Worm (Caenorhabditis elegans) whole organism, L1 larva: ENCODE data around the gene pyp-1.
"Not testable (repeated sequence)": the region's sequence is repeated elsewhere in the genome, so short reads cannot be mapped to it uniquely, and the experiment has no call there.

Experiments used
- C04F5.9 ChIP-seq: sonication (generic microtip); optimal IDR thresholded peaks from 2 replicates; lab custom pipeline; 2016; ENCODE audit warnings: missing genetic modification characterization, missing compliant biosample characterization
- F16B12.6 ChIP-seq: fragments of 150-350 bp; optimal IDR thresholded peaks from 2 replicates; lab custom pipeline; 2014; ENCODE audit warnings: missing biosample characterization, missing genetic modification characterization
- aly-2 ChIP-seq: fragments of 150-350 bp; optimal IDR thresholded peaks from 2 replicates; lab custom pipeline; 2014; ENCODE audit warnings: missing biosample characterization, missing genetic modification characterization
- ceh-8 ChIP-seq: fragments of 200-800 bp; sonication (Bioruptor generic); optimal IDR thresholded peaks from 2 replicates; lab custom pipeline; 2018; ENCODE audit warnings: mild to moderate bottlenecking, missing genetic modification characterization, moderate library complexity, missing compliant biosample characterization
- ces-1 ChIP-seq: fragments of 150-350 bp; optimal IDR thresholded peaks from 2 replicates; lab custom pipeline; 2014; ENCODE audit warnings: missing biosample characterization, missing genetic modification reagents, missing genetic modification characterization
- efl-3 ChIP-seq: fragments of 200-800 bp; sonication (Bioruptor generic); optimal IDR thresholded peaks from 2 replicates; lab custom pipeline; 2018; ENCODE audit warnings: mild to moderate bottlenecking, missing genetic modification characterization, missing compliant biosample characterization
- egl-27 ChIP-seq, 2 experiments: fragments of 150-350 bp in 1 of 2; sonication (generic microtip); optimal IDR thresholded peaks; 3 replicates each; lab custom pipeline; 2017 to 2018; ENCODE audit warnings: missing biosample characterization in 2 of 2, missing genetic modification characterization in 2 of 2, missing genetic modification reagents in 2 of 2
- elt-2 ChIP-seq: sonication (generic microtip); optimal IDR thresholded peaks from 2 replicates; lab custom pipeline; 2016; ENCODE audit warnings: missing genetic modification characterization, mild to moderate bottlenecking, inconsistent platforms, missing compliant biosample characterization, missing genetic modification reagents
- fkh-4 ChIP-seq: sonication (generic microtip); optimal IDR thresholded peaks from 2 replicates; lab custom pipeline; 2016; ENCODE audit warnings: missing compliant biosample characterization, missing genetic modification characterization, borderline replicate concordance
- fkh-8 ChIP-seq: sonication (generic microtip); optimal IDR thresholded peaks from 2 replicates; lab custom pipeline; 2016; ENCODE audit warnings: mild to moderate bottlenecking, missing genetic modification characterization, missing compliant biosample characterization
- fos-1 ChIP-seq: fragments of 150-350 bp; optimal IDR thresholded peaks from 2 replicates; lab custom pipeline; 2014; ENCODE audit warnings: missing biosample characterization, missing genetic modification characterization
- hlh-4 ChIP-seq: sonication (generic microtip); optimal IDR thresholded peaks from 2 replicates; lab custom pipeline; 2016; ENCODE audit warnings: mild to moderate bottlenecking, missing genetic modification characterization, missing compliant biosample characterization
- hpl-2 ChIP-seq: fragments of 150-350 bp; optimal IDR thresholded peaks from 2 replicates; lab custom pipeline; 2014; ENCODE audit warnings: missing biosample characterization, missing genetic modification reagents, missing genetic modification characterization
- irx-1 ChIP-seq: sonication (generic microtip); optimal IDR thresholded peaks from 2 replicates; lab custom pipeline; 2016; ENCODE audit warnings: missing genetic modification characterization, missing compliant biosample characterization
- isw-1 ChIP-seq: fragments of 200-800 bp; sonication (Bioruptor generic); IDR thresholded peaks from 2 replicates; pipeline ENCODE4 v1.3.6; 2022; ENCODE audit warnings: missing genetic modification characterization, missing compliant biosample characterization
- lir-3 ChIP-seq: sonication (generic microtip); optimal IDR thresholded peaks from 2 replicates; lab custom pipeline; 2016; ENCODE audit warnings: mild to moderate bottlenecking, missing genetic modification characterization, moderate library complexity, missing compliant biosample characterization; ENCODE audit not compliant: poor library complexity
- mep-1 ChIP-seq: fragments of 150-350 bp; optimal IDR thresholded peaks from 2 replicates; lab custom pipeline; 2014; ENCODE audit warnings: missing biosample characterization, missing genetic modification characterization
- nhr-20 ChIP-seq: sonication (generic microtip); optimal IDR thresholded peaks from 2 replicates; lab custom pipeline; 2016; ENCODE audit warnings: mild to moderate bottlenecking, missing genetic modification characterization, missing compliant biosample characterization
- nhr-237 ChIP-seq: fragments of 150-350 bp; optimal IDR thresholded peaks from 2 replicates; lab custom pipeline; 2014; ENCODE audit warnings: missing biosample characterization, missing genetic modification characterization
- nhr-28 ChIP-seq: fragments of 150-350 bp; optimal IDR thresholded peaks from 2 replicates; lab custom pipeline; 2014; ENCODE audit warnings: missing biosample characterization, missing genetic modification characterization
- nhr-47 ChIP-seq: sonication (generic microtip); optimal IDR thresholded peaks from 2 replicates; lab custom pipeline; 2016; ENCODE audit warnings: mild to moderate bottlenecking, missing genetic modification characterization, moderate library complexity, missing compliant biosample characterization
- nhr-77 ChIP-seq: fragments of 150-350 bp; optimal IDR thresholded peaks from 2 replicates; lab custom pipeline; 2014; ENCODE audit warnings: missing biosample characterization, missing genetic modification characterization
- nhr-84 ChIP-seq: sonication (generic microtip); optimal IDR thresholded peaks from 2 replicates; lab custom pipeline; 2017; ENCODE audit warnings: missing biosample characterization, missing genetic modification characterization
- nhr-85 ChIP-seq: sonication (generic microtip); peaks from one replicate; lab custom pipeline; 2016; ENCODE audit warnings: missing genetic modification characterization, inconsistent platforms, missing compliant biosample characterization
- pag-3 ChIP-seq: sonication (generic microtip); optimal IDR thresholded peaks from 2 replicates; lab custom pipeline; 2017; ENCODE audit warnings: missing genetic modification characterization, mild to moderate bottlenecking, missing compliant biosample characterization, antibody characterized with exemption, borderline replicate concordance; ENCODE audit not compliant: insufficient read depth
- pax-3 ChIP-seq: fragments of 200-800 bp; sonication (Bioruptor generic); optimal IDR thresholded peaks from 2 replicates; lab custom pipeline; 2018; ENCODE audit warnings: mild to moderate bottlenecking, missing genetic modification characterization, moderate library complexity, missing compliant biosample characterization
- rnt-1 ChIP-seq: sonication (generic microtip); optimal IDR thresholded peaks from 2 replicates; lab custom pipeline; 2016; ENCODE audit warnings: mild to moderate bottlenecking, missing genetic modification characterization, moderate library complexity, missing compliant biosample characterization
- skn-1 ChIP-seq: fragments of 150-350 bp; optimal IDR thresholded peaks from 2 replicates; lab custom pipeline; 2014; ENCODE audit warnings: missing biosample characterization, missing genetic modification characterization
- sox-4 ChIP-seq: sonication (generic microtip); optimal IDR thresholded peaks from 2 replicates; lab custom pipeline; 2016; ENCODE audit warnings: missing genetic modification characterization, missing compliant biosample characterization
- sup-37 ChIP-seq: fragments of 200-800 bp; sonication (Bioruptor generic); optimal IDR thresholded peaks from 2 replicates; lab custom pipeline; 2018; ENCODE audit warnings: mild to moderate bottlenecking, missing genetic modification characterization, missing compliant biosample characterization
- unc-86 ChIP-seq: sonication (generic microtip); optimal IDR thresholded peaks from 2 replicates; lab custom pipeline; 2016; ENCODE audit warnings: missing genetic modification characterization, missing compliant biosample characterization
- xbp-1 ChIP-seq: sonication (generic microtip); optimal IDR thresholded peaks from 2 replicates; lab custom pipeline; 2016; ENCODE audit warnings: missing genetic modification characterization, missing compliant biosample characterization
- zag-1 ChIP-seq: fragments of 150-350 bp; optimal IDR thresholded peaks from 2 replicates; lab custom pipeline; 2014; ENCODE audit warnings: missing biosample characterization, missing genetic modification characterization
- zip-4 ChIP-seq: fragments of 200-800 bp; sonication (Bioruptor generic); optimal IDR thresholded peaks from 2 replicates; lab custom pipeline; 2018; ENCODE audit warnings: mild to moderate bottlenecking, missing genetic modification characterization, moderate library complexity, missing compliant biosample characterization
- ztf-4 ChIP-seq: fragments of 150-350 bp; optimal IDR thresholded peaks from 2 replicates; lab custom pipeline; 2014; ENCODE audit warnings: missing biosample characterization, missing genetic modification characterization

The pyp-1 gene

ce11 chrIV:10036966-10037365 is 38.2 kb upstream of the pyp-1 start, which contains the start of gene F44D12.10:
F44D12.10 (minus strand) TSS chrIV:10037066.
- TF ChIP-seq elt-2 (tag; lab: Kevin White, UChicago) (no peak), F16B12.6 (tag; lab: Kevin White, UChicago) (no peak), fkh-8 (tag; lab: Kevin White, UChicago) (no peak), pag-3 (no peak), nhr-20 (tag; lab: Kevin White, UChicago) (no peak), nhr-84 (no peak), sup-37 (GFP tag; lab: Kevin White, UChicago) (no peak), zip-4 (GFP tag; lab: Kevin White, UChicago) (no peak), pax-3 (tag; lab: Kevin White, UChicago) (no peak), nhr-237 (tag; lab: Kevin White, UChicago) (no peak), xbp-1 (tag; lab: Kevin White, UChicago) (no peak), mep-1 (tag; lab: Kevin White, UChicago) (no peak)

ce11 chrIV:10033053-10033452 is 34.3 kb upstream of the pyp-1 start, which contains the start of gene F44D12.6:
F44D12.6 (plus strand) TSS chrIV:10033353.
- TF ChIP-seq nhr-77 (tag; lab: Kevin White, UChicago) = no peak
- TF ChIP-seq xbp-1 (tag; lab: Kevin White, UChicago) = no peak
- TF ChIP-seq lir-3 = no peak
- TF ChIP-seq egl-27 (tag; optimal IDR thresholded peaks at IDR 0.05; lab: Kevin White, UChicago) = no peak
- TF ChIP-seq irx-1 (tag; lab: Kevin White, UChicago) = no peak
- no peak for TF ChIP-seq C04F5.9 (tag; lab: Kevin White, UChicago)
- no peak for TF ChIP-seq nhr-85 (tag; lab: Kevin White, UChicago)
- TF ChIP-seq fkh-8 (tag; lab: Kevin White, UChicago) = no peak
- no peak for TF ChIP-seq ces-1 (GFP tag; lab: Kevin White, UChicago)
- no peak for TF ChIP-seq unc-86
- TF ChIP-seq fkh-4 = no peak
- TF ChIP-seq sox-4 (tag; lab: Kevin White, UChicago) = no peak
- no peak for TF ChIP-seq isw-1
- no peak for TF ChIP-seq nhr-28

- TF ChIP-seq nhr-47 (tag; lab: Kevin White, UChicago); unc-86; nhr-85 (tag; lab: Kevin White, UChicago): not testable (repeated sequence)
These were observed 30.1 kb upstream of the pyp-1 start, which contains the start of the genes F44D12.16 and msd-2 for ce11 chrIV:10028779-10029178. F44D12.16 (plus strand) TSS chrIV:10029079. msd-2 (plus strand) TSS chrIV:10029083.

- TF ChIP-seq lir-3 = no peak
- TF ChIP-seq sup-37 (GFP tag; lab: Kevin White, UChicago) = no peak
- TF ChIP-seq fos-1 (tag; lab: Kevin White, UChicago) = no peak
- no peak for TF ChIP-seq nhr-237 (tag; lab: Kevin White, UChicago)
- TF ChIP-seq pax-3 (tag; lab: Kevin White, UChicago) = no peak
- no peak for TF ChIP-seq ztf-4 (tag; lab: Kevin White, UChicago)
- TF ChIP-seq, all 84 proteins: peak for 0
These were observed 28.8 kb upstream of the pyp-1 start, which contains the start of gene gipc-2 for ce11 chrIV:10027566-10027965. gipc-2 (minus strand) TSS chrIV:10027666.

ce11 chrIV:10026129-10026528 is 27.4 kb upstream of the pyp-1 start:
- TF ChIP-seq hlh-4 (tag; lab: Kevin White, UChicago) = no peak
- no peak for TF ChIP-seq zag-1 (tag; lab: Kevin White, UChicago)
- TF ChIP-seq rnt-1 = no peak
- TF ChIP-seq hpl-2 (GFP tag; lab: Kevin White, UChicago) = no peak

- TF ChIP-seq nhr-77 (tag; lab: Kevin White, UChicago) (no peak), efl-3 (GFP tag; lab: Kevin White, UChicago) (no peak), nhr-85 (tag; lab: Kevin White, UChicago) (no peak), ceh-8 (no peak), aly-2 (tag; lab: Kevin White, UChicago) (no peak), skn-1 (tag; lab: Kevin White, UChicago) (no peak)
These were observed 24.3 kb upstream of the pyp-1 start, which contains the start of gene F44D12.8 for ce11 chrIV:10022991-10023390. F44D12.8 (plus strand) TSS chrIV:10023291.
